Fruit fly (Drosophila melanogaster) S2 (cell line): ENCODE results near the gene CG3408.

Experiments
- CG8478 ChIP-seq: fragments of >200 bp; optimal IDR thresholded peaks from 2 replicates; lab custom pipeline; 2018
- CTCF ChIP-seq, 2 experiments: fragments of >200 bp; optimal IDR thresholded peaks; 2 replicates each; lab custom pipeline; 2018

dm6 chr3L:9489133-9489532 lies 20.2 kb downstream of the CG3408 start, which contains the start of gene CG32036:
- no peak for TF ChIP-seq CG8478 (lab: Kevin White, UChicago)
- TF ChIP-seq CTCF (optimal IDR thresholded peaks at IDR 0.05; lab: Kevin White, UChicago): no peak
